Worm (Caenorhabditis elegans): ENCODE measurements around the gene nep-8.

nep-8 gene

DNA sequence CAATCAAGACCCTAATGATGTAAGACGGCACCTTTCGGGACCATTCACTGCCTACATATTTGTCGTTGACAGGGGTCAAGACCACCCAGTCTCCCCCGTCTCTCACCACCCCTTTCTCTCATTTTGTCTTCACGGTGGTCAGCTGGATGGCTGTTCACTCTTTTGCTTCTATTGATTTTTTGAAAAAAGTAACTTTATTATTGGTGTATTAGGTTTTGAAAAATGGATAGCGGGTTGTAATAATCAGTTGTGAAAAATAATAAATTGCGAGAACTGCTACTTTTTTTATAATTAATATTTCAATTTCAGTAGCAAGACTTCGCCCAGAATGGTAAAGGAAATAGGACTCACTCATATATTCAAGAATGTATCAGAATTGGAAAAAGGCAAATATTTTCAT lies 26.8 kb upstream of the nep-8 start, which contains the start of gene bath-9:
Gene bath-9 (plus strand): TSS at position 301 of the 400 bp plus-strand sequence.
- no peak for TF ChIP-seq ref-1 (GFP tag; conservative IDR thresholded peaks at IDR 0.05)

DNA sequence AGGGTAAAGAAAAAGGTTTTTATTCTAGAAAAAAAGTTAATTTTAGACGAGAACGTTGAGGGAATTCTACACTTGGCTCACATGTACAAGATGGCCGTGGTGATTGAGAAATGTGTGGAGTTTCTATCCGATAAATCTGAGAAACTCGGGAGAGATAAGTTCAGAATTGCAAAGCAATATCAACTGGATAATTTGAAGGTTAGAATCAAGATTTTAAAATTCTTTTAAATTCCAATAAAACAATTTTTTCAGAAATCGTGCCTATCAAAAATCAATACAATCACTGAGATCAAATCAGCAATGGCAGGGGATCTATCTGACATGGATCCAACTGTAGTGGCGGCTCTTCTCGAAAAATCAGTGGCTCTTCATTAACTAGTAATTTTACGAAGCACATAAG lies 25.4 kb upstream of the nep-8 start, which contains the start of gene Y49F6C.2:
Gene Y49F6C.2 (plus strand): TSS at position 301 of the 400 bp plus-strand sequence.
- TF ChIP-seq ztf-23 (GFP tag; IDR thresholded peaks at IDR 0.05) (no peak), flt-1 (GFP tag; IDR thresholded peaks at IDR 0.05) (no peak), ref-1 (GFP tag; conservative IDR thresholded peaks at IDR 0.05) (no peak), ztf-29 (GFP tag; IDR thresholded peaks at IDR 0.05) (no peak), med-1 (GFP tag; optimal IDR thresholded peaks at IDR 0.05; ENCODE audit: insufficient read depth) (no peak), klf-2 (GFP tag; conservative IDR thresholded peaks at IDR 0.05) (no peak), tab-1 (GFP tag; IDR thresholded peaks at IDR 0.05) (no peak), T22C8.4 (GFP tag; IDR thresholded peaks at IDR 0.05) (no peak), cog-1 (tag; optimal IDR thresholded peaks at IDR 0.05) (no peak)

DNA sequence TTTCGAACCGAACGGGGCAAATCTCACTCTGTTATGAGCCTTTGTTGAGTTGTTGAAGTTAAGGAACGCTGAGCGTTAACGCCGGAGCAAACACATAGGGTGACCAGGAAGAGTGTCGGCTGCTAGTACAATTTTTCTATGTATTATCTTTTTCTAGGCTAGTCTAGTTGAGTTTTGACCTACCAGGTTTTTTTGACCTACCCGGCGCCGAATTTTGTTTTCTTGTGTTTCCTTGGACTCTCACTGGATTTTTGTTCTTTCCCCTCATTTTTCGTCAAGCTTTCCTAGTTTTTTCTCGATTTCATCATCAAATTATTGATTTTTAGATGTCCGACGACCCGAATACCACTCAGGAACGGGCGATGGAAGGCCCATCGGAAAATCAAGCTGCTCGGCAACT lies 22.1 kb upstream of the nep-8 start, which contains the start of gene T06D4.1:
Gene T06D4.1 (plus strand): TSS at position 321 of the 400 bp plus-strand sequence.
- TF ChIP-seq flt-1 (GFP tag; IDR thresholded peaks at IDR 0.05) (no peak), ztf-23 (GFP tag; IDR thresholded peaks at IDR 0.05) (no peak), med-1 (GFP tag; optimal IDR thresholded peaks at IDR 0.05; ENCODE audit: insufficient read depth) (no peak), tab-1 (GFP tag; IDR thresholded peaks at IDR 0.05) (no peak), ref-1 (GFP tag; conservative IDR thresholded peaks at IDR 0.05) (no peak), T22C8.4 (GFP tag; IDR thresholded peaks at IDR 0.05) (no peak), cog-1 (tag; optimal IDR thresholded peaks at IDR 0.05) (no peak), ztf-29 (GFP tag; IDR thresholded peaks at IDR 0.05) (no peak)

DNA sequence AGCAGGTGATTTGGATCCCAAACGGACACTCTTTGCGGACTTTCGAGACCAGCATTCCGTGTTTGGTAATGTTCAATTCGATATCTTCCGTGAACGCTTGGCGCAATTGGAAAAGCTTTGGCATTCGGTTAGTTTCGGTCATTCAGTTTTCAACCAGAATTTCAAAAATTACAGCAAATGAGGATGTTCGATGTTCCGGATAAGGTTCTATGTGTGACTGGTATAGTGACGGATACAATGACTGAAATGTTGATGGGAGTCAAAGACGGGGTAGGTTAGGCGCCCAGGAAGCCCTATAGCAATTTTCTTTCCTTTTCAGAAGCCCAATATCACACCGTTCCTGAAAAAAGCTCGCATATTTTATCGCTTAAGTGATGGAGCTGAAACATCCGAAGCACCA lies 20.5 kb upstream of the nep-8 start:
- TF ChIP-seq ztf-29 (GFP tag; IDR thresholded peaks at IDR 0.05) (no peak), med-1 (GFP tag; optimal IDR thresholded peaks at IDR 0.05; ENCODE audit: insufficient read depth) (no peak), tab-1 (GFP tag; IDR thresholded peaks at IDR 0.05) (no peak), cog-1 (tag; optimal IDR thresholded peaks at IDR 0.05) (no peak), flt-1 (GFP tag; IDR thresholded peaks at IDR 0.05) (no peak), ref-1 (GFP tag; conservative IDR thresholded peaks at IDR 0.05) (no peak), klf-2 (GFP tag; conservative IDR thresholded peaks at IDR 0.05) (no peak)

ce11 chrII:3385736-3386135 lies 17.9 kb upstream of the nep-8 start, which contains the start of gene T06D4.2:
Gene T06D4.2 (minus strand): TSS chrII:3385905.
- TF ChIP-seq tab-1 (GFP tag; IDR thresholded peaks at IDR 0.05) (no peak), klf-2 (GFP tag; conservative IDR thresholded peaks at IDR 0.05) (no peak), ztf-23 (GFP tag; IDR thresholded peaks at IDR 0.05) (no peak), cog-1 (tag; optimal IDR thresholded peaks at IDR 0.05) (no peak), ref-1 (GFP tag; conservative IDR thresholded peaks at IDR 0.05) (no peak), T22C8.4 (GFP tag; IDR thresholded peaks at IDR 0.05) (no peak), med-1 (GFP tag; optimal IDR thresholded peaks at IDR 0.05; ENCODE audit: insufficient read depth) (no peak), flt-1 (GFP tag; IDR thresholded peaks at IDR 0.05) (no peak), ztf-29 (GFP tag; IDR thresholded peaks at IDR 0.05) (no peak)

ce11 chrII:3387503-3387902 lies 16.1 kb upstream of the nep-8 start, which contains the start of gene T06D4.6:
Gene T06D4.6 (minus strand): TSS chrII:3387603.
- TF ChIP-seq klf-2 (GFP tag; conservative IDR thresholded peaks at IDR 0.05) = no peak
- TF ChIP-seq ztf-23 (GFP tag; IDR thresholded peaks at IDR 0.05) = no peak
- TF ChIP-seq ref-1 (GFP tag; conservative IDR thresholded peaks at IDR 0.05) = no peak
- TF ChIP-seq ztf-29 (GFP tag; IDR thresholded peaks at IDR 0.05) = no peak
- no peak for TF ChIP-seq cog-1 (tag; optimal IDR thresholded peaks at IDR 0.05)
- no peak for TF ChIP-seq tab-1 (GFP tag; IDR thresholded peaks at IDR 0.05)
- TF ChIP-seq T22C8.4 (GFP tag; IDR thresholded peaks at IDR 0.05) = no peak
- no peak for TF ChIP-seq med-1 (GFP tag; optimal IDR thresholded peaks at IDR 0.05; ENCODE audit: insufficient read depth)
- no peak for TF ChIP-seq flt-1 (GFP tag; IDR thresholded peaks at IDR 0.05)

ce11 chrII:3395484-3395883 lies 8.2 kb upstream of the nep-8 start, which contains the start of gene nep-20:
Gene nep-20 (minus strand): TSS chrII:3395584.
- no peak for TF ChIP-seq med-1 (GFP tag; optimal IDR thresholded peaks at IDR 0.05; ENCODE audit: insufficient read depth)
- no peak for TF ChIP-seq flt-1 (GFP tag; IDR thresholded peaks at IDR 0.05)
- no peak for TF ChIP-seq ref-1 (GFP tag; conservative IDR thresholded peaks at IDR 0.05)
- TF ChIP-seq T22C8.4 (GFP tag; IDR thresholded peaks at IDR 0.05) = no peak
- TF ChIP-seq ztf-29 (GFP tag; IDR thresholded peaks at IDR 0.05) = no peak
- TF ChIP-seq ztf-23 (GFP tag; IDR thresholded peaks at IDR 0.05) = no peak
- TF ChIP-seq tab-1 (GFP tag; IDR thresholded peaks at IDR 0.05) = no peak
- TF ChIP-seq klf-2 (GFP tag; conservative IDR thresholded peaks at IDR 0.05) = no peak
- no peak for TF ChIP-seq cog-1 (tag; optimal IDR thresholded peaks at IDR 0.05)

ce11 chrII:3399212-3399611 lies 4.4 kb upstream of the nep-8 start, which contains the start of gene nep-9:
Gene nep-9 (minus strand): TSS chrII:3399312.
- TF ChIP-seq cog-1 (tag; optimal IDR thresholded peaks at IDR 0.05) (no peak), tab-1 (GFP tag; IDR thresholded peaks at IDR 0.05) (no peak), ztf-29 (GFP tag; IDR thresholded peaks at IDR 0.05) (no peak), klf-2 (GFP tag; conservative IDR thresholded peaks at IDR 0.05) (no peak), med-1 (GFP tag; optimal IDR thresholded peaks at IDR 0.05; ENCODE audit: insufficient read depth) (no peak), flt-1 (GFP tag; IDR thresholded peaks at IDR 0.05) (no peak), T22C8.4 (GFP tag; IDR thresholded peaks at IDR 0.05) (no peak), ref-1 (GFP tag; conservative IDR thresholded peaks at IDR 0.05) (no peak), ztf-23 (GFP tag; IDR thresholded peaks at IDR 0.05) (no peak)

DNA sequence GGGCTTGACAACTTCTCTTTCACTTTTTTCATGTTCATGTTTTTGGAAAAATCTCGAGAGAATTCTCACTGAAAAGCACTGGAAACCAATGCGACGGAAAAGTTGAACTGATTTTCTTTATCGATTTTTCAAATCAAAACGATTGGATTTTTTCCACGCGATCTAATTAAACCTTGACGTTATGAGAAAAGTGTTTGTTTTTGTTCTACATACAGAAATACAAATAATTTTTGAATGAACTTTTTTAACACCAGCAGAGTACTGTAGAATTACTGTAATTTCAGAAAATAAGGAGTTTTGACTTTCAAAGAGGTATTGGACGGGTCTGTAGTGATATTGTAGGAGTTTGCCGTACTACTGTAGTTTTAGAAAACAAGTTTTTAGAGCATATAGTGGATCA lies 781 bp upstream of the nep-8 start, which contains the start of gene nep-10:
Gene nep-10 (minus strand): TSS at position 101 of the 400 bp plus-strand sequence.
- TF ChIP-seq klf-2 (GFP tag; conservative IDR thresholded peaks at IDR 0.05) (no peak), tab-1 (GFP tag; IDR thresholded peaks at IDR 0.05) (no peak), cog-1 (tag; optimal IDR thresholded peaks at IDR 0.05) (no peak), T22C8.4 (GFP tag; IDR thresholded peaks at IDR 0.05) (no peak), flt-1 (GFP tag; IDR thresholded peaks at IDR 0.05) (no peak), med-1 (GFP tag; optimal IDR thresholded peaks at IDR 0.05; ENCODE audit: insufficient read depth) (no peak), ref-1 (GFP tag; conservative IDR thresholded peaks at IDR 0.05) (no peak), ztf-23 (GFP tag; IDR thresholded peaks at IDR 0.05) (no peak)

DNA sequence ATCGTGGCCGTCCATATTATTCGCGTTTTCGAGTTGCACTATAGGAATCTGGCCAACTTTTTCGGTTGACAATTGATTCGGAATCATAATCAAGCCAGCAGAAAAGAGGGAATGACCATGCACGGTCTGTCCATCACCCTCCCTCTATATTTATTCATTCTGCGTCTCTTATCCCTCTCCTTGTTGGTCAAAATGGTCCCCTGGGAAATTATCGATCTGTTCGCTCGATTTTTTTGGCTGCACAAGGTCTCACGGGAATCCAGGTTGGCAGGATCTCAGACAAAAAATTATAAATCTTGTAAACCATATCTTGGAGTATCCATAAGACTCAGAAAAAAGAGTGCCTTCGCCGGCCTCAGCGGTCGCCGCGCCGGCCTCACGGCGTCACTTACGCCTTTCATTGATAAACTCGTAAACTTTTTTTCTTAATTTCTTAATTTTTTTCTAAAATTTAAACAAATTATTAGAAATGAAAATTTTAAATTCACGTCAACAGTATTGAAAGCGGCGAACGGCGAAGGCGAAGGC lies 10.8 kb downstream of the nep-8 start, which contains the start of the genes F18A12.7 and F18A12.2:
Gene F18A12.7 (minus strand): TSS at position 101 of the 528 bp plus-strand sequence.
Gene F18A12.2 (plus strand): TSS at position 478 of the 528 bp plus-strand sequence.
- TF ChIP-seq ztf-23 (GFP tag; IDR thresholded peaks at IDR 0.05) (no peak), tab-1 (GFP tag; IDR thresholded peaks at IDR 0.05) (no peak), cog-1 (tag; optimal IDR thresholded peaks at IDR 0.05) (no peak), klf-2 (GFP tag; conservative IDR thresholded peaks at IDR 0.05) (no peak), ref-1 (GFP tag; conservative IDR thresholded peaks at IDR 0.05) (no peak), med-1 (GFP tag; optimal IDR thresholded peaks at IDR 0.05; ENCODE audit: insufficient read depth) (no peak), ztf-29 (GFP tag; IDR thresholded peaks at IDR 0.05) (no peak), T22C8.4 (GFP tag; IDR thresholded peaks at IDR 0.05) (no peak), flt-1 (GFP tag; IDR thresholded peaks at IDR 0.05) (no peak)

Measured in whole organism, midembryonic.